Fruit fly (Drosophila melanogaster) ovary, adult (tissue): ENCODE results near the gene CG44140.
"Not testable (repeated sequence)": the region's sequence is repeated elsewhere in the genome, so short reads cannot be mapped to it uniquely, and the experiment has no call there.

Experiments used
- CG17801 ChIP-seq: fragments of 200-800 bp; optimal IDR thresholded peaks from 2 replicates; lab custom pipeline; 2019; ENCODE audit warnings: missing biosample characterization, mild to moderate bottlenecking, missing genetic modification characterization, moderate library complexity; ENCODE audit not compliant: partially characterized antibody

Gene CG44140

dm6 chr2L:15694371-15694770 lies at the start of gene CG44140:
Gene CG44140 (minus strand): TSS chr2L:15694471.
- not testable (repeated sequence) for TF ChIP-seq CG17801

dm6 chr2L:15743578-15743977 lies 49.3 kb upstream of the CG44140 start:
- TF ChIP-seq CG17801: no peak

DNA sequence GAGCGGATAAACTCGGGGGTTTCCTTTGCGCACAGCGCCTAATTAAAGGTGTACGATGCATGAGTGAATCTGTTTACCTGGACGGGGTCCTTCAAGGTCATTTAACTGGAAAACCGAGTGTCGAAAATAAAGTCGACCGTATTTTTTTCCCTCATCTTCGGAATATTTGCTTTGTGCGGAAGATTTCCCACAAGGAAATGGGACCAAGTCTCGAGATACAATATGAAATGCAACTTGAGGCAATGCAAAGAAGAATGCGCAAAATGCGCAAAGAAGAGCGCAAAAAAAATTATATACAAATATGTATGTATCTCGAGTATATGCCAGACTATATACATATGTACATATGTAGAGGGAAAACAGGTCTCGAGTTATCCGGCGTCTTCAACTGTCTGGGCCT lies 48.7 kb upstream of the CG44140 start:
- TF ChIP-seq CG17801: no peak

DNA sequence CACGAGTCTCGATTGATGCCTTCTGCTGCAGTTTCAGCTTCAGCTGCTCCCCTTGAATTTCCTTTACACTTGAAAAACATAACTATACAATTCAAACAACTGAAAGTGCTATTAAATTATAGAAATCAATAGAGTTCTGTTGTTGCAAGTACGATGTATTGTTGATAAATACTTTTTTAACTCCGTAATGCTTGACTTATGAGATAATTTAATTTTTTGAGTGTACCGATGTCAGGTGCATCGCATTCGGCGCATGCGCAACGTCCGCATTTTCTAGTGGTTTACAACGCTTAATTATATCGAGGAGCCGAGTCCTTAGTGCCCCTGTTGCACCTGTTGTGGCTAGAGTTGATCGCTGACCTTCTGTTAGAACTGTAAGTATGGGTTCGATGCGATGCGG lies 47.1 kb upstream of the CG44140 start:
- no peak for TF ChIP-seq CG17801

- TF ChIP-seq CG17801: no peak
Observed at dm6 chr2L:15740918-15741317, 46.6 kb upstream of the CG44140 start.

- TF ChIP-seq CG17801: no peak
Observed at dm6 chr2L:15735918-15736317, 41.6 kb upstream of the CG44140 start.

- no peak for TF ChIP-seq CG17801
Observed at dm6 chr2L:15731687-15732086, 37.4 kb upstream of the CG44140 start.

dm6 chr2L:15718172-15718571 lies 23.9 kb upstream of the CG44140 start, which contains the start of gene stol:
Gene stol (minus strand): TSS chr2L:15718272.
- TF ChIP-seq CG17801: not testable (repeated sequence)

DNA sequence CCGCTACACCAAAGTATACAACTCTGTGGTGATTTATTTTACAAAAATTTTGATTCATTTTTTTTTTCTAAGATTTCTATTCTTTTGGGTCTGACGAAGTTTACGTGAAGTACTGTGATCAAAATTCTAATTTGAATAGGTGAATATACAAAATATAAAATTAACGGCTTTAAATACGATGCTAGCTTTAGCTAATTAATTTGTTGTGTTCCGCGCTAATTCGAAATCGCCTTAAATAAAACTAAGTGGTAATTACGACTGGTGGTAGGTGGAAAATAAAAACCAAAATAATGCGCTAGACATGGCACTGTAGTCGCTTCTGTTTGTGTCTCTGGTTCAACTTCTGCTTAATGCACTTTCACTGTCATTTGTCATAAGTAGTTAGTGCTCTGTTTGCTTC lies 16.7 kb upstream of the CG44140 start, which contains the start of gene CG43924:
CG43924 (minus strand) TSS at position 101 of the 400 bp plus-strand sequence.
- not testable (repeated sequence) for TF ChIP-seq CG17801

DNA sequence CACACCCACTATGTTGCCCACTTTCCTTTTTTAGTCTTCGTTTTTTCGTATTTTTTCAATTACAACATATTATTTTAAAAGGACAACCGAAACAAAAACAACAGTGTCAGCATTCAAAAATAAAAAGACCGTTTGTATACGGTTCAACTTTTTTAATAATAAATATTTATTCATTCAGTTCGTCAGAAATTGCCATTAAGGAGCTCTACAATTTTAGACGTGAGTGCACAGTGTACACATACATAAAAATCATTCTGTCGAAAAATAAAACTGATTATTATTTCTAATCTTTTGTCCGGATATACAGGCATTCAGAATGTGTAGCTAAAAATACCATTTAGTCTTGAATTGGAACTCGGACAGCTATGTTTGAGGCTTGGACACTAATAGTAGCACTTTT lies 10.6 kb upstream of the CG44140 start, which contains the start of gene CG31827:
CG31827 (plus strand) TSS at position 301 of the 400 bp plus-strand sequence.
- not testable (repeated sequence) for TF ChIP-seq CG17801

- TF ChIP-seq CG17801: not testable (repeated sequence)
Observed at dm6 chr2L:15695738-15696137, 1.5 kb upstream of the CG44140 start, which contains the start of gene CG31780. Gene CG31780 (plus strand): TSS chr2L:15696038.

DNA sequence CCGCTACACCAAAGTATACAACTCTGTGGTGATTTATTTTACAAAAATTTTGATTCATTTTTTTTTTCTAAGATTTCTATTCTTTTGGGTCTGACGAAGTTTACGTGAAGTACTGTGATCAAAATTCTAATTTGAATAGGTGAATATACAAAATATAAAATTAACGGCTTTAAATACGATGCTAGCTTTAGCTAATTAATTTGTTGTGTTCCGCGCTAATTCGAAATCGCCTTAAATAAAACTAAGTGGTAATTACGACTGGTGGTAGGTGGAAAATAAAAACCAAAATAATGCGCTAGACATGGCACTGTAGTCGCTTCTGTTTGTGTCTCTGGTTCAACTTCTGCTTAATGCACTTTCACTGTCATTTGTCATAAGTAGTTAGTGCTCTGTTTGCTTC lies 18.3 kb downstream of the CG44140 start, which contains the start of gene CG43923:
CG43923 (minus strand) TSS at position 101 of the 400 bp plus-strand sequence.
- TF ChIP-seq CG17801: not testable (repeated sequence)

dm6 chr2L:15669874-15670273 lies 24.4 kb downstream of the CG44140 start, which contains the start of gene CG18478:
Gene CG18478 (plus strand): TSS chr2L:15670174.
- TF ChIP-seq CG17801: not testable (repeated sequence)

- not testable (repeated sequence) for TF ChIP-seq CG17801
Observed at dm6 chr2L:15660741-15661140, 33.5 kb downstream of the CG44140 start, which contains the start of gene CG18477. Gene CG18477 (plus strand): TSS chr2L:15661041.

dm6 chr2L:15659374-15659773 lies 34.9 kb downstream of the CG44140 start, which contains the start of gene CG44141:
Gene CG44141 (minus strand): TSS chr2L:15659474.
- TF ChIP-seq CG17801: not testable (repeated sequence)
